Fruit fly (Drosophila melanogaster) whole organism, prepupa: ENCODE measurements around the gene GluRIIC.

Experiments
- Blimp-1 ChIP-seq: fragments of 200-800 bp; sonication (Bioruptor generic); optimal IDR thresholded peaks from 3 replicates; lab custom pipeline; 2017; ENCODE audit warnings: missing biosample characterization, missing genetic modification characterization, mild to moderate bottlenecking, moderate library complexity, missing genetic modification reagents
- CG10631 ChIP-seq: fragments of 200-800 bp; sonication (Bioruptor generic); optimal IDR thresholded peaks from 2 replicates; lab custom pipeline; 2016; ENCODE audit warnings: missing biosample characterization, missing genetic modification characterization
- CG11294 ChIP-seq: fragments of 200-800 bp; sonication (Bioruptor generic); IDR thresholded peaks from 2 replicates; pipeline ENCODE4 v1.3.6; 2022; ENCODE audit warnings: missing biosample characterization, missing genetic modification characterization
- CG11902 ChIP-seq: fragments of 200-800 bp; sonication (Bioruptor generic); optimal IDR thresholded peaks from 3 replicates; lab custom pipeline; 2016; ENCODE audit warnings: missing biosample characterization, missing genetic modification characterization
- CG15336 ChIP-seq: fragments of 200-800 bp; sonication (Bioruptor generic); IDR thresholded peaks from 2 replicates; pipeline ENCODE4 v1.3.6; 2022; ENCODE audit warnings: missing biosample characterization, missing genetic modification characterization
- CG1621 ChIP-seq: fragments of 200-800 bp; sonication (Bioruptor generic); optimal IDR thresholded peaks from 3 replicates; lab custom pipeline; 2018; ENCODE audit warnings: missing biosample characterization, mild to moderate bottlenecking, missing genetic modification characterization
- CG3032 ChIP-seq: fragments of 200-800 bp; optimal IDR thresholded peaks from 2 replicates; lab custom pipeline; 2019; ENCODE audit warnings: missing biosample characterization, mild to moderate bottlenecking, missing genetic modification characterization, moderate library complexity
- CG32006 ChIP-seq: fragments of 200-800 bp; sonication (Bioruptor generic); optimal IDR thresholded peaks from 3 replicates; lab custom pipeline; 2017; ENCODE audit warnings: missing biosample characterization, mild to moderate bottlenecking, missing genetic modification characterization
- CG3919 ChIP-seq: fragments of 200-800 bp; sonication (Bioruptor generic); optimal IDR thresholded peaks from 3 replicates; lab custom pipeline; 2016; ENCODE audit warnings: missing biosample characterization, missing genetic modification characterization
- CG4318 ChIP-seq: fragments of 200-800 bp; sonication (Bioruptor generic); optimal IDR thresholded peaks from 3 replicates; lab custom pipeline; 2017; ENCODE audit warnings: missing biosample characterization, mild to moderate bottlenecking, missing genetic modification characterization
- CG6163 ChIP-seq: fragments of 200-800 bp; sonication (Bioruptor generic); IDR thresholded peaks from 3 replicates; pipeline ENCODE4 v1.3.6; 2022; ENCODE audit warnings: missing biosample characterization, missing genetic modification characterization
- CG6792 ChIP-seq: fragments of 200-800 bp; sonication (Bioruptor generic); optimal IDR thresholded peaks from 3 replicates; lab custom pipeline; 2016; ENCODE audit warnings: missing biosample characterization, missing genetic modification characterization
- CG6808 ChIP-seq: fragments of 200-800 bp; sonication (Bioruptor generic); optimal IDR thresholded peaks from 3 replicates; lab custom pipeline; 2017; ENCODE audit warnings: missing biosample characterization, missing genetic modification characterization, mild to moderate bottlenecking, moderate library complexity, missing genetic modification reagents
- CG7368 ChIP-seq: fragments of 200-800 bp; sonication (Bioruptor generic); optimal IDR thresholded peaks from 3 replicates; lab custom pipeline; 2016; ENCODE audit warnings: missing biosample characterization, missing genetic modification characterization
- CG8319 ChIP-seq: fragments of 200-800 bp; sonication (Bioruptor generic); optimal IDR thresholded peaks from 3 replicates; lab custom pipeline; 2016; ENCODE audit warnings: missing biosample characterization, missing genetic modification characterization
- CG9139 ChIP-seq: fragments of 200-800 bp; sonication (Bioruptor generic); optimal IDR thresholded peaks from 3 replicates; lab custom pipeline; 2017; ENCODE audit warnings: missing biosample characterization, mild to moderate bottlenecking, missing genetic modification characterization
- Eip75B ChIP-seq: fragments of 200-800 bp; sonication (Bioruptor generic); optimal IDR thresholded peaks from 3 replicates; lab custom pipeline; 2016; ENCODE audit warnings: missing biosample characterization, missing genetic modification characterization
- Eip78C ChIP-seq: fragments of 200-800 bp; sonication (Bioruptor generic); peaks from one replicate; lab custom pipeline; 2016; ENCODE audit warnings: missing biosample characterization, missing genetic modification characterization
- Eip93F ChIP-seq: fragments of 200-800 bp; sonication (Bioruptor generic); optimal IDR thresholded peaks from 2 replicates; lab custom pipeline; 2016; ENCODE audit warnings: missing biosample characterization, mild to moderate bottlenecking, missing genetic modification characterization
- Ets21C ChIP-seq: fragments of 200-800 bp; sonication (Bioruptor generic); optimal IDR thresholded peaks from 3 replicates; lab custom pipeline; 2016; ENCODE audit warnings: missing biosample characterization, missing genetic modification characterization
- Ets96B ChIP-seq: fragments of 200-800 bp; optimal IDR thresholded peaks from 2 replicates; lab custom pipeline; 2019; ENCODE audit warnings: missing biosample characterization, mild to moderate bottlenecking, missing genetic modification characterization, moderate library complexity
- Gug ChIP-seq: fragments of 200-800 bp; sonication (Bioruptor generic); IDR thresholded peaks from 2 replicates; pipeline ENCODE4 v1.3.6; 2022; ENCODE audit warnings: missing biosample characterization, missing genetic modification characterization
- Hr38 ChIP-seq: sonication (Bioruptor generic); optimal IDR thresholded peaks from 2 replicates; lab custom pipeline; 2016; ENCODE audit warnings: missing biosample characterization, missing genetic modification characterization
- Hr39 ChIP-seq: fragments of 200-800 bp; sonication (Bioruptor generic); optimal IDR thresholded peaks from 2 replicates; lab custom pipeline; 2016; ENCODE audit warnings: missing biosample characterization, missing genetic modification characterization
- Hr4 ChIP-seq: fragments of 200-800 bp; sonication (Bioruptor generic); optimal IDR thresholded peaks from 3 replicates; lab custom pipeline; 2016; ENCODE audit warnings: missing biosample characterization, missing genetic modification characterization
- Lpt ChIP-seq: fragments of 200-800 bp; sonication (Bioruptor generic); optimal IDR thresholded peaks from 3 replicates; lab custom pipeline; 2016; ENCODE audit warnings: missing biosample characterization, missing genetic modification characterization
- Met ChIP-seq: fragments of 200-800 bp; sonication (Bioruptor generic); optimal IDR thresholded peaks from 3 replicates; lab custom pipeline; 2016; ENCODE audit warnings: missing biosample characterization, missing genetic modification characterization
- OdsH ChIP-seq: fragments of 200-800 bp; sonication (Bioruptor generic); optimal IDR thresholded peaks from 3 replicates; lab custom pipeline; 2016; ENCODE audit warnings: missing biosample characterization, missing genetic modification characterization
- Smox ChIP-seq: fragments of 200-800 bp; sonication (Bioruptor generic); optimal IDR thresholded peaks from 3 replicates; lab custom pipeline; 2016; ENCODE audit warnings: missing biosample characterization, missing genetic modification characterization
- Sox102F ChIP-seq: fragments of 200-800 bp; sonication (Bioruptor generic); optimal IDR thresholded peaks from 2 replicates; lab custom pipeline; 2016; ENCODE audit warnings: missing biosample characterization, mild to moderate bottlenecking, missing genetic modification characterization
- Sox14 ChIP-seq: fragments of 200-800 bp; sonication (Bioruptor generic); optimal IDR thresholded peaks from 3 replicates; lab custom pipeline; 2016; ENCODE audit warnings: missing biosample characterization, missing genetic modification characterization
- Sox15 ChIP-seq: fragments of 200-800 bp; sonication (Bioruptor generic); optimal IDR thresholded peaks from 3 replicates; lab custom pipeline; 2016; ENCODE audit warnings: missing biosample characterization, missing genetic modification characterization
- achi ChIP-seq: fragments of 200-800 bp; sonication (Bioruptor generic); optimal IDR thresholded peaks from 3 replicates; lab custom pipeline; 2016; ENCODE audit warnings: missing biosample characterization, missing genetic modification characterization
- acj6 ChIP-seq: fragments of 200-800 bp; sonication (Bioruptor generic); optimal IDR thresholded peaks from 3 replicates; lab custom pipeline; 2016; ENCODE audit warnings: missing biosample characterization, missing genetic modification characterization
- dac ChIP-seq: fragments of 200-800 bp; sonication (Bioruptor generic); optimal IDR thresholded peaks from 2 replicates; lab custom pipeline; 2017; ENCODE audit warnings: missing biosample characterization, mild to moderate bottlenecking, missing genetic modification characterization
- dsx ChIP-seq: fragments of 200-800 bp; optimal IDR thresholded peaks from 3 replicates; lab custom pipeline; 2019; ENCODE audit warnings: missing biosample characterization, mild to moderate bottlenecking, missing genetic modification characterization, moderate library complexity; ENCODE audit not compliant: poor library complexity, severe bottlenecking
- eg ChIP-seq: fragments of 200-800 bp; sonication (Bioruptor generic); IDR thresholded peaks from 3 replicates; pipeline ENCODE4 v1.3.6; 2022; ENCODE audit warnings: missing biosample characterization, missing genetic modification characterization
- esn ChIP-seq: fragments of 200-800 bp; sonication (Bioruptor generic); optimal IDR thresholded peaks from 2 replicates; lab custom pipeline; 2016; ENCODE audit warnings: missing biosample characterization, mild to moderate bottlenecking, missing genetic modification characterization, moderate library complexity
- fd59A ChIP-seq: fragments of 200-800 bp; sonication (Bioruptor generic); optimal IDR thresholded peaks from 2 replicates; lab custom pipeline; 2017; ENCODE audit warnings: missing biosample characterization, mild to moderate bottlenecking, missing genetic modification characterization, missing genetic modification reagents
- fkh ChIP-seq: fragments of 200-800 bp; sonication (Bioruptor generic); optimal IDR thresholded peaks from 3 replicates; lab custom pipeline; 2017; ENCODE audit warnings: missing biosample characterization, mild to moderate bottlenecking, missing genetic modification characterization, moderate library complexity
- lz ChIP-seq: fragments of 200-800 bp; sonication (Bioruptor generic); optimal IDR thresholded peaks from 3 replicates; lab custom pipeline; 2016; ENCODE audit warnings: missing biosample characterization, missing genetic modification characterization
- net ChIP-seq: fragments of 200-800 bp; sonication (Bioruptor generic); optimal IDR thresholded peaks from 3 replicates; lab custom pipeline; 2016; ENCODE audit warnings: missing biosample characterization, missing genetic modification characterization
- pdm3 ChIP-seq: fragments of 200-800 bp; sonication (Bioruptor generic); optimal IDR thresholded peaks from 3 replicates; lab custom pipeline; 2016; ENCODE audit warnings: missing biosample characterization, missing genetic modification characterization
- spab ChIP-seq: fragments of 200-800 bp; sonication (Bioruptor generic); optimal IDR thresholded peaks from 2 replicates; lab custom pipeline; 2017; ENCODE audit warnings: missing biosample characterization, mild to moderate bottlenecking, missing genetic modification characterization, missing genetic modification reagents
- ss ChIP-seq, 2 experiments: fragments of 200-800 bp; sonication (Bioruptor generic); optimal IDR thresholded peaks; 2 replicates in 1 of 2; 3 replicates in 1 of 2; lab custom pipeline; 2017 to 2018; ENCODE audit warnings: mild to moderate bottlenecking in 2 of 2, missing biosample characterization in 2 of 2, missing genetic modification characterization in 2 of 2, moderate library complexity in 1 of 2
- svp ChIP-seq: fragments of 200-800 bp; sonication (Bioruptor generic); peaks from one replicate; lab custom pipeline; 2016; ENCODE audit warnings: missing biosample characterization, missing genetic modification characterization
- topi ChIP-seq: fragments of 200-800 bp; sonication (Bioruptor generic); optimal IDR thresholded peaks from 3 replicates; lab custom pipeline; 2016; ENCODE audit warnings: missing biosample characterization, missing genetic modification characterization
- vri ChIP-seq: fragments of 200-800 bp; sonication (Bioruptor generic); optimal IDR thresholded peaks from 3 replicates; lab custom pipeline; 2016; ENCODE audit warnings: missing biosample characterization, mild to moderate bottlenecking, missing genetic modification characterization

Gene GluRIIC

dm6 chr2L:913850-914391 lies at the start of gene GluRIIC:
Gene GluRIIC (plus strand): TSS chr2L:914086.
- TF ChIP-seq Hr4 (GFP tag; lab: Kevin White, UChicago) = no peak
- no peak for TF ChIP-seq OdsH (GFP tag; lab: Kevin White, UChicago)
- no peak for TF ChIP-seq Lpt
- TF ChIP-seq acj6 = no peak
- TF ChIP-seq Sox15 (GFP tag; lab: Kevin White, UChicago) = no peak
- TF ChIP-seq Sox14 (GFP tag; lab: Kevin White, UChicago) = no peak
- TF ChIP-seq CG11902 = no peak
- no peak for TF ChIP-seq spab (GFP tag; lab: Kevin White, UChicago)

- TF ChIP-seq vri (GFP tag; lab: Kevin White, UChicago) (peak; percentile 97), fd59A (GFP tag; lab: Kevin White, UChicago) (peak; percentile 92), lz (GFP tag; lab: Kevin White, UChicago) (peak; percentile 98), CG11902 (peak; percentile 97), OdsH (GFP tag; lab: Kevin White, UChicago) (peak; percentile 97), topi (GFP tag; lab: Kevin White, UChicago) (peak; percentile 97), acj6 (peak; percentile 98), fkh (GFP tag; lab: Kevin White, UChicago) (peak; percentile 83), CG6792 (peak; percentile 98), Lpt (peak; percentile 95), CG15336 (GFP tag; lab: Robert Waterston, UW) (peak; percentile 98), Sox102F (GFP tag; lab: Kevin White, UChicago) (peak; percentile 96), Sox14 (GFP tag; lab: Kevin White, UChicago) (peak; percentile 97), CG8319 (peak; percentile 97), Hr4 (GFP tag; lab: Kevin White, UChicago) (peak; percentile 98), Blimp-1 (GFP tag; lab: Kevin White, UChicago) (peak; percentile 90), achi (GFP tag; lab: Kevin White, UChicago) (peak; percentile 97), dac (peak; percentile 89), Ets96B (peak; percentile 93), svp (GFP tag; lab: Kevin White, UChicago) (peak; percentile 100), CG6163 (peak; percentile 99), CG11294 (peak; percentile 94), CG4318 (GFP tag; lab: Kevin White, UChicago) (peak; percentile 95), Eip75B (peak; percentile 98), Hr38 (GFP tag; lab: Kevin White, UChicago) (peak; percentile 72), net (peak; percentile 98), dsx (GFP tag; lab: Kevin White, UChicago) (peak; percentile 92), CG3919 (GFP tag; lab: Kevin White, UChicago) (peak; percentile 99), esn (GFP tag; lab: Kevin White, UChicago) (peak; percentile 98), eg (GFP tag; lab: Robert Waterston, UW) (peak; percentile 98), Met (GFP tag; lab: Kevin White, UChicago) (peak; percentile 98), pdm3 (GFP tag; lab: Kevin White, UChicago) (peak; percentile 98), Eip93F (GFP tag; lab: Kevin White, UChicago) (peak; percentile 93), Smox (GFP tag; lab: Kevin White, UChicago) (peak; percentile 96), Gug (peak; percentile 94), CG10631 (GFP tag; lab: Kevin White, UChicago) (peak; percentile 97), ss (GFP tag; optimal IDR thresholded peaks at IDR 0.05; lab: Kevin White, UChicago) (peak; percentile 87 to 93), CG9139 (peak; percentile 88), Sox15 (GFP tag; lab: Kevin White, UChicago) (peak; percentile 97), CG32006 (GFP tag; lab: Kevin White, UChicago) (peak; percentile 97), CG7368 (GFP tag; lab: Kevin White, UChicago) (peak; percentile 94), Hr39 (GFP tag; lab: Kevin White, UChicago) (peak; percentile 97), CG3032 (peak; percentile 95), CG1621 (peak; percentile 94), Ets21C (GFP tag; lab: Kevin White, UChicago) (peak; percentile 94), Eip78C (GFP tag; lab: Kevin White, UChicago) (peak; percentile 99), CG6808 (peak; percentile 92)
These were observed 48.0 kb upstream of the GluRIIC start for dm6 chr2L:865851-866250.
